Worm (Caenorhabditis elegans): ENCODE measurements around the gene Y69A2AR.25.

DNA sequence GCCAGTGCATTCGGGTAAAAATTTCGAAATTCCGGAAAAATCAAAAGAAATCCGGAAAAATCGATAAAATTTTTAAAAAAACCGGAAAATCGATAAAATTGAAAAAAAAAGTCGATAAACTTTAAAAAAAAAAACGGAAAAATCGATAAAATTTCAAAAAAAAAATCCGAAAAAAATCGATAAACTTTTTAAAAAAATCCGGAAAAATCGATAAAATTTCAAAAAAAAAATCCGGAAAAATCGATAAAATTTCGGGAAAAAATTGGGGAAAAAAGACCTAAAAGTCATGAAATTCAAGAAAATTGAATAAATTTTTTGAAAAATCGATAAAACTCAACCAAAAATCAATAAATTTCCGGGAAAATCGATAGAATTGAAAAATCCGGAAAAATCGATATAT lies 41.3 kb downstream of the Y69A2AR.25 start:
- no peak for TF ChIP-seq ama-1 (optimal IDR thresholded peaks at IDR 0.05)
- no peak for TF ChIP-seq ama-1 (GFP tag; optimal IDR thresholded peaks at IDR 0.05)
- TF ChIP-seq gei-17 (GFP tag; optimal IDR thresholded peaks at IDR 0.05), result no peak
- no peak for TF ChIP-seq lsl-1 (GFP tag; optimal IDR thresholded peaks at IDR 0.05)
- TF ChIP-seq unc-62 (GFP tag; optimal IDR thresholded peaks at IDR 0.05), result no peak
- no peak for TF ChIP-seq F52B5.7 (tag; optimal IDR thresholded peaks at IDR 0.05)
- TF ChIP-seq efl-1 (GFP tag; optimal IDR thresholded peaks at IDR 0.05), result no peak

Measured in whole organism, young adult.